Worm (Caenorhabditis elegans) whole organism, late embryonic: ENCODE data around the gene imp-2.

Source experiments
- C08G9.2 ChIP-seq: sonication (generic microtip); optimal IDR thresholded peaks from 2 replicates; lab custom pipeline; 2016; ENCODE audit warnings: mild to moderate bottlenecking, missing genetic modification characterization, moderate library complexity, missing compliant biosample characterization
- C38D4.7 ChIP-seq: fragments of 200-800 bp; sonication (Bioruptor generic); optimal IDR thresholded peaks from 2 replicates; lab custom pipeline; 2018; ENCODE audit warnings: mild to moderate bottlenecking, missing genetic modification characterization, moderate library complexity, missing compliant biosample characterization
- F13H6.1 ChIP-seq: sonication (generic microtip); optimal IDR thresholded peaks from 2 replicates; lab custom pipeline; 2016; ENCODE audit warnings: missing genetic modification characterization, missing compliant biosample characterization
- K09A11.1 ChIP-seq: sonication (generic microtip); optimal IDR thresholded peaks from 2 replicates; lab custom pipeline; 2017; ENCODE audit warnings: antibody characterized with exemption, mild to moderate bottlenecking, missing genetic modification characterization, missing compliant biosample characterization; ENCODE audit not compliant: insufficient read depth
- ceh-18 ChIP-seq: sonication (generic microtip); optimal IDR thresholded peaks from 2 replicates; lab custom pipeline; 2016; ENCODE audit warnings: missing genetic modification characterization, missing compliant biosample characterization
- ceh-30 ChIP-seq: fragments of 150-350 bp; optimal IDR thresholded peaks from 2 replicates; lab custom pipeline; 2014; ENCODE audit warnings: missing biosample characterization, missing genetic modification characterization
- ceh-48 ChIP-seq: sonication (generic microtip); optimal IDR thresholded peaks from 2 replicates; lab custom pipeline; 2016; ENCODE audit warnings: missing genetic modification characterization, inconsistent platforms, missing compliant biosample characterization
- elt-4 ChIP-seq: sonication (generic microtip); optimal IDR thresholded peaks from 2 replicates; lab custom pipeline; 2016; ENCODE audit warnings: missing genetic modification characterization, missing compliant biosample characterization
- eyg-1 ChIP-seq: sonication (generic microtip); optimal IDR thresholded peaks from 2 replicates; lab custom pipeline; 2016; ENCODE audit warnings: missing genotype, missing genetic modification characterization, missing compliant biosample characterization
- fax-1 ChIP-seq: sonication (generic microtip); optimal IDR thresholded peaks from 2 replicates; lab custom pipeline; 2016; ENCODE audit warnings: missing genotype, missing genetic modification characterization, missing compliant biosample characterization
- gmeb-2 ChIP-seq: sonication (generic microtip); optimal IDR thresholded peaks from 2 replicates; lab custom pipeline; 2016; ENCODE audit warnings: missing genetic modification characterization, inconsistent platforms, missing compliant biosample characterization
- hlh-15 ChIP-seq: sonication (generic microtip); optimal IDR thresholded peaks from 2 replicates; lab custom pipeline; 2016; ENCODE audit warnings: missing genetic modification characterization, missing compliant biosample characterization
- hlh-8 ChIP-seq: sonication (generic microtip); optimal IDR thresholded peaks from 2 replicates; lab custom pipeline; 2016; ENCODE audit warnings: missing genotype, missing genetic modification characterization, missing compliant biosample characterization
- lin-11 ChIP-seq: fragments of 200-800 bp; sonication (Bioruptor generic); optimal IDR thresholded peaks from 2 replicates; lab custom pipeline; 2018; ENCODE audit warnings: mild to moderate bottlenecking, missing genetic modification characterization, missing compliant biosample characterization
- madf-2 ChIP-seq: sonication (generic microtip); optimal IDR thresholded peaks from 2 replicates; lab custom pipeline; 2017; ENCODE audit warnings: missing genetic modification characterization, missing compliant biosample characterization
- nfya-1 ChIP-seq: sonication (generic microtip); optimal IDR thresholded peaks from 2 replicates; lab custom pipeline; 2017; ENCODE audit warnings: missing genetic modification characterization, mild to moderate bottlenecking, missing compliant biosample characterization, antibody characterized with exemption, moderate library complexity
- nhr-232 ChIP-seq: sonication (generic microtip); optimal IDR thresholded peaks from 2 replicates; lab custom pipeline; 2016; ENCODE audit warnings: missing genetic modification characterization, missing compliant biosample characterization
- odd-2 ChIP-seq: sonication (generic microtip); optimal IDR thresholded peaks from 2 replicates; lab custom pipeline; 2017; ENCODE audit warnings: antibody characterized with exemption, mild to moderate bottlenecking, missing genetic modification characterization, missing compliant biosample characterization
- pax-1 ChIP-seq: fragments of 150-350 bp; optimal IDR thresholded peaks from 2 replicates; lab custom pipeline; 2014; ENCODE audit warnings: missing biosample characterization, missing genetic modification characterization
- pha-2 ChIP-seq: sonication (generic microtip); optimal IDR thresholded peaks from 2 replicates; lab custom pipeline; 2017; ENCODE audit warnings: mild to moderate bottlenecking, missing genetic modification characterization, missing compliant biosample characterization
- pha-4 ChIP-seq: fragments of 150-350 bp; optimal IDR thresholded peaks from 2 replicates; lab custom pipeline; 2018; ENCODE audit warnings: missing biosample characterization, missing genetic modification reagents, missing genetic modification characterization
- rnt-1 ChIP-seq: sonication (generic microtip); optimal IDR thresholded peaks from 2 replicates; lab custom pipeline; 2016; ENCODE audit warnings: missing genetic modification characterization, missing compliant biosample characterization
- sox-2 ChIP-seq: fragments of 200-800 bp; sonication (Bioruptor generic); IDR thresholded peaks from 2 replicates; pipeline ENCODE4 v1.3.6; 2022; ENCODE audit warnings: missing genetic modification reagents, missing genetic modification characterization, missing compliant biosample characterization
- sox-4 ChIP-seq: sonication (generic microtip); optimal IDR thresholded peaks from 2 replicates; lab custom pipeline; 2017; ENCODE audit warnings: mild to moderate bottlenecking, missing genetic modification characterization, inconsistent platforms, missing compliant biosample characterization
- syd-9 ChIP-seq: sonication (generic microtip); optimal IDR thresholded peaks from 2 replicates; lab custom pipeline; 2016; ENCODE audit warnings: mild to moderate bottlenecking, missing genetic modification characterization, moderate library complexity, missing compliant biosample characterization
- tbx-2 ChIP-seq: sonication (generic microtip); optimal IDR thresholded peaks from 2 replicates; lab custom pipeline; 2016; ENCODE audit warnings: missing genetic modification characterization, missing compliant biosample characterization
- ttx-3 ChIP-seq: sonication (generic microtip); optimal IDR thresholded peaks from 2 replicates; lab custom pipeline; 2016; ENCODE audit warnings: missing genetic modification reagents, missing genetic modification characterization, missing compliant biosample characterization
- unc-3 ChIP-seq, 2 experiments: fragments of 200-800 bp in 1 of 2; sonication (Bioruptor generic) in 1 of 2; sonication (generic microtip) in 1 of 2; conservative IDR thresholded peaks in 1 of 2; optimal IDR thresholded peaks in 1 of 2; 2 replicates each; pipeline versions ENCODE4 v1.3.6 to Lab custom; 2016 to 2022; ENCODE audit warnings: missing compliant biosample characterization in 2 of 2, missing genetic modification characterization in 2 of 2, missing genetic modification reagents in 1 of 2
- unc-42 ChIP-seq: sonication (generic microtip); optimal IDR thresholded peaks from 2 replicates; lab custom pipeline; 2016; ENCODE audit warnings: missing genotype, missing genetic modification characterization, missing compliant biosample characterization
- unc-86 ChIP-seq: sonication (generic microtip); optimal IDR thresholded peaks from 2 replicates; lab custom pipeline; 2016; ENCODE audit warnings: missing genetic modification characterization, missing compliant biosample characterization
- zip-5 ChIP-seq: sonication (generic microtip); optimal IDR thresholded peaks from 2 replicates; lab custom pipeline; 2016; ENCODE audit warnings: missing genetic modification characterization, missing compliant biosample characterization
- ztf-16 ChIP-seq: sonication (generic microtip); optimal IDR thresholded peaks from 2 replicates; lab custom pipeline; 2017; ENCODE audit warnings: missing genetic modification characterization, missing compliant biosample characterization

imp-2 gene

DNA sequence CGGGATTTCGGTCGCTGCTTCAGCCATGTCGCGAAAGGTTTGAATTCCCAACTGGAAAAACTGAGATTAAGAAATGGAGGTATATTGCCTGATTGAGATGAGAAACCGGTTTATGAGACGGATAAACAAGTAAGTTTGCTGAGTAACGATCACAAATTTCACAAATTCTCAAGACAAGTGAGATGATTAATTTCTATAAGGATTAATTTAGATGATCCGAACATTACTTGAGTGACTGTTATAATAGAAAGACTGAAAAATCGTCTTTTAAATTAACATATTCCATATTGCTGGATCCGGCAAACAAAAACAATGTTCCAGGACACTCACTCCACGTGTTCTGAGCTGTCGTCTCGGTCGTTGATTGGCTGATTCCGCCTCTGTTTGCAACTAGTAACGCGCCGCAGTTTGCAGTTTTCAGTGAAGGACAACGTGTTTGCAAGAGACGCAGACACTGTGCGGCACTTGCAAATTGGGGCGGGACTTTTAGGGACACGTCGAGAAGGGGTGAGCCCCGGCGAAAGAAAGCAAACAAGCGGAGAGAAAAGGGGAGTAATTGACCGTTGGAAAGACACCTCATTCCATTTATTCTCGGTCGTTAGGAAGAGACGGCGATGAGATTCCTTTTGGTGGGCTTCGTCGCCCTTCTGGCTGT lies at the start of gene imp-2, which contains the start of gene enpl-1 (continued):
- TF ChIP-seq ceh-18 (tag; lab: Kevin White, UChicago) (peak; percentile 61), sox-4 (tag; lab: Kevin White, UChicago) (peak; percentile 25), gmeb-2 (no peak), zip-5 (tag; lab: Kevin White, UChicago) (no peak), unc-86 (tag; lab: Kevin White, UChicago) (no peak), rnt-1 (tag; lab: Kevin White, UChicago) (no peak), tbx-2 (peak; percentile 93), syd-9 (peak; percentile 42), odd-2 (tag; lab: Kevin White, UChicago) (no peak), unc-3 (GFP tag; conservative IDR thresholded peaks at IDR 0.05; lab: Robert Waterston, UW) (peak; percentile 12; the same call in 1 of the 2 replicates), unc-3 (tag; optimal IDR thresholded peaks at IDR 0.05; lab: Kevin White, UChicago) (peak; percentile 13), lin-11 (tag; lab: Kevin White, UChicago) (no peak), pha-4 (no peak), nhr-232 (tag; lab: Kevin White, UChicago) (no peak), nfya-1 (tag; lab: Kevin White, UChicago) (peak; percentile 100), C08G9.2 (tag; lab: Kevin White, UChicago) (peak; percentile 49), hlh-8 (peak; percentile 42)

ce11 chrIV:11164831-11165230 lies 46.1 kb upstream of the imp-2 start, which contains the start of gene C08F8.6:
C08F8.6 (minus strand) TSS chrIV:11164931.
- TF ChIP-seq sox-2 (GFP tag; lab: Robert Waterston, UW) = no peak
- no peak for TF ChIP-seq unc-42 (tag; lab: Kevin White, UChicago)
- TF ChIP-seq ttx-3 (tag; lab: Kevin White, UChicago) = no peak
- TF ChIP-seq C38D4.7 (GFP tag; lab: Kevin White, UChicago) = no peak

DNA sequence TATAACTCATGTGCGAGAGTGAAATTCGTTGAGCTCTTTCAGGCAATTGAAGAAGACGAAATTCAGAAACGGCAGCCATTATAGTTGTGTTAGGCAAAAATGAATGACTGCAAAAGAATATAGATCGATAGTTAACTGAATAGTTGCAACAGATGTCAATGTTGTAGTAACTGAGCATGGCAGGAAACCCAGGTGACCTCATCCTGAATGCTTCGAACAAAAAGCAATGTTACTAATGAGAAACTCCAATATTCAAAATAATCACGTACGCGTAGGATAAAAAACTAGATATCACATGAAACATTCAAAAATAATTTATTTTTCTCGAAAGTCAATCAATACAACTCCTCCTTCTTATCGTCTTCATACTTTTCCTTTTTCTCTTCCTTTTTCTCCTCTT lies 43.8 kb upstream of the imp-2 start, which contains the start of gene fbxb-9:
fbxb-9 (minus strand) TSS at position 101 of the 400 bp plus-strand sequence.
- no peak for TF ChIP-seq pha-2 (tag; lab: Kevin White, UChicago)
- TF ChIP-seq K09A11.1 (tag; lab: Kevin White, UChicago) = no peak
- no peak for TF ChIP-seq pax-1 (tag; lab: Kevin White, UChicago)
- TF ChIP-seq, all 69 proteins: peak for 0

DNA sequence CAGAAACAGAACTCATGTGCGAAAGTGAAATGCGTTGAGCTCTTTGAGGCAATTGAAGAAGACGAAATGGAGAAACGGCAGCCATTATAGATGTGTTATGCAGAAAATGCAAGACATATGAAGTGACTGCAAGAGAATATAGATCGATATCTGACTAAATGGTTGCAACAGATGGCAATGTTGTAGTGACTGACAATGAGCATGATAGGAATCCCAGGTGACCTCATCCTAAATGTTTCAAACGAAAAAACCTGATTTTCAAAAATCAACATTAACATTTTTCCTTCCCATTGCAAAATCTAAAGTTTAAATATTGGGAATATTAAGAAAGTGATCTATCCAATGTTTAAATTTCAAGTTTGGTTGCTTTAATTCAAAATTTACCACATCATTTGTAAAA lies 42.0 kb upstream of the imp-2 start, which contains the start of gene C08F8.15:
C08F8.15 (minus strand) TSS at position 101 of the 400 bp plus-strand sequence.
- TF ChIP-seq madf-2 (tag; lab: Kevin White, UChicago) (no peak), odd-2 (tag; lab: Kevin White, UChicago) (no peak), syd-9 (no peak), elt-4 (no peak), F13H6.1 (no peak)

DNA sequence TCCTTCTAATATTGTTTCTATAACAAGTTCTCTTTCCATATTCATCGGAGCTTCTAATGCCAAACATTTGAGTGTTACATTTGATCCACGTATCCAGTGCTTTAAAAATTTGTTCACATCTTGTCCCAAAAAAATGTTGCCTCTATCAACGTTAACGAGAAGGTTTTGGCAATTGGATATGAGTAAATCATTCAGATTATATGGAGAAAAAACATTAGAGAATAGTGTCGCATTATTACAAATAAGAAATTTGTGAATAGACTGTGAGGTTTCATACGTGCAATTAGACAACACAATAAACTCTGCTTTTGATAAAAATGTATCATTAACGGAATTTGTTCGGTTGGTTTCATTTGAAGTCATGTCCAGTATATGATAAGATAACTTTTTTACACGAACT lies 41.2 kb upstream of the imp-2 start, which contains the start of gene mboa-4:
mboa-4 (minus strand) TSS at position 101 of the 400 bp plus-strand sequence.
- no peak for TF ChIP-seq ztf-16 (tag; lab: Kevin White, UChicago)
- no peak for TF ChIP-seq ttx-3 (tag; lab: Kevin White, UChicago)
- no peak for TF ChIP-seq fax-1 (tag; lab: Kevin White, UChicago)
- no peak for TF ChIP-seq eyg-1 (tag; lab: Kevin White, UChicago)
- TF ChIP-seq ceh-30 (tag; lab: Kevin White, UChicago) = no peak
- no peak for TF ChIP-seq hlh-15
- no peak for TF ChIP-seq ceh-48 (tag; lab: Kevin White, UChicago)
